Fruit fly (Drosophila melanogaster) whole organism, embryonic: ENCODE results near the gene CG7766.

Source experiments
- Ada2b ChIP-seq: fragments of 200-800 bp; sonication (Bioruptor generic); IDR thresholded peaks from 2 replicates; pipeline ENCODE4 v1.3.6; 2022; ENCODE audit warnings: missing biosample characterization, missing genetic modification characterization
- Asciz ChIP-seq: fragments of 200-800 bp; sonication (Bioruptor generic); optimal IDR thresholded peaks from 2 replicates; lab custom pipeline; 2017; ENCODE audit warnings: missing biosample characterization, mild to moderate bottlenecking, missing genetic modification characterization, missing genetic modification reagents
- CG11456 ChIP-seq: fragments of 200-800 bp; sonication (Bioruptor generic); IDR thresholded peaks from 3 replicates; pipeline ENCODE4 v1.3.6; 2022; ENCODE audit warnings: missing biosample characterization, missing genetic modification characterization
- CG11504 ChIP-seq: fragments of 200-800 bp; sonication (Bioruptor generic); optimal IDR thresholded peaks from 3 replicates; lab custom pipeline; 2019; ENCODE audit warnings: missing biosample characterization, mild to moderate bottlenecking, missing genetic modification characterization, moderate library complexity
- CG12942 ChIP-seq: fragments of 200-800 bp; sonication (Bioruptor generic); optimal IDR thresholded peaks from 3 replicates; lab custom pipeline; 2016; ENCODE audit warnings: missing biosample characterization, missing genetic modification characterization
- CG1529 ChIP-seq: fragments of 200-800 bp; sonication (Bioruptor generic); optimal IDR thresholded peaks from 3 replicates; lab custom pipeline; 2018; ENCODE audit warnings: missing biosample characterization, missing genetic modification characterization
- CG15601 ChIP-seq: fragments of 200-800 bp; sonication (Bioruptor generic); optimal IDR thresholded peaks from 3 replicates; lab custom pipeline; 2019; ENCODE audit warnings: missing biosample characterization, mild to moderate bottlenecking, missing genetic modification characterization, moderate library complexity
- CG1603 ChIP-seq: fragments of 200-800 bp; sonication (Bioruptor generic); optimal IDR thresholded peaks from 2 replicates; lab custom pipeline; 2019; ENCODE audit warnings: missing biosample characterization, mild to moderate bottlenecking, missing genetic modification characterization, moderate library complexity
- CG17802 ChIP-seq: fragments of 200-800 bp; sonication (Bioruptor generic); optimal IDR thresholded peaks from 2 replicates; lab custom pipeline; 2018; ENCODE audit warnings: missing biosample characterization, mild to moderate bottlenecking, missing genetic modification characterization, moderate library complexity
- CG17829 ChIP-seq: fragments of 200-800 bp; optimal IDR thresholded peaks from 2 replicates; lab custom pipeline; 2019; ENCODE audit warnings: missing biosample characterization, mild to moderate bottlenecking, missing genetic modification characterization, moderate library complexity
- CG18764 ChIP-seq: fragments of 200-800 bp; sonication (Bioruptor generic); optimal IDR thresholded peaks from 3 replicates; lab custom pipeline; 2016; ENCODE audit warnings: missing biosample characterization, missing genetic modification characterization
- CG2678 ChIP-seq: fragments of 200-800 bp; sonication (Bioruptor generic); optimal IDR thresholded peaks from 3 replicates; lab custom pipeline; 2019; ENCODE audit warnings: missing biosample characterization, mild to moderate bottlenecking, missing genetic modification characterization, moderate library complexity
- CG33213 ChIP-seq: fragments of 200-800 bp; sonication (Bioruptor generic); optimal IDR thresholded peaks from 3 replicates; lab custom pipeline; 2016; ENCODE audit warnings: missing biosample characterization, missing genetic modification characterization
- CG42726 ChIP-seq: fragments of 200-800 bp; sonication (Bioruptor generic); IDR thresholded peaks from 2 replicates; pipeline ENCODE4 v1.3.6; 2022; ENCODE audit warnings: missing biosample characterization, missing genetic modification characterization; ENCODE audit not compliant: partially characterized antibody
- CG8290 ChIP-seq, 3 experiments: fragments of 200-800 bp; sonication (Bioruptor generic); optimal IDR thresholded peaks; 2 replicates each; lab custom pipeline; 2016 to 2019; ENCODE audit warnings: missing biosample characterization in 3 of 3, missing genetic modification characterization in 3 of 3, mild to moderate bottlenecking in 2 of 3, moderate library complexity in 1 of 3
- D19B ChIP-seq: fragments of 200-800 bp; sonication (Bioruptor generic); optimal IDR thresholded peaks from 2 replicates; lab custom pipeline; 2017; ENCODE audit warnings: missing biosample characterization, mild to moderate bottlenecking, missing genetic modification characterization
- Dbx ChIP-seq: fragments of 200-800 bp; sonication (Bioruptor generic); IDR thresholded peaks from 3 replicates; pipeline ENCODE4 v1.3.6; 2022; ENCODE audit warnings: missing biosample characterization, missing genetic modification characterization
- Doc3 ChIP-seq: fragments of 200-800 bp; sonication (Bioruptor generic); IDR thresholded peaks from 3 replicates; pipeline ENCODE4 v1.3.6; 2022; ENCODE audit warnings: missing biosample characterization, missing genetic modification characterization; ENCODE audit not compliant: partially characterized antibody
- HmgZ ChIP-seq: fragments of 200-800 bp; sonication (Bioruptor generic); optimal IDR thresholded peaks from 2 replicates; lab custom pipeline; 2018; ENCODE audit warnings: missing biosample characterization, mild to moderate bottlenecking, missing genetic modification characterization
- Ssrp ChIP-seq: fragments of 200-800 bp; sonication (Bioruptor generic); optimal IDR thresholded peaks from 2 replicates; lab custom pipeline; 2018; ENCODE audit warnings: missing biosample characterization, mild to moderate bottlenecking, missing genetic modification characterization, moderate library complexity
- ac ChIP-seq: fragments of 200-800 bp; sonication (Bioruptor generic); optimal IDR thresholded peaks from 3 replicates; lab custom pipeline; 2017; ENCODE audit warnings: missing biosample characterization, mild to moderate bottlenecking, missing genetic modification characterization
- al ChIP-seq: fragments of 200-800 bp; sonication (Bioruptor generic); IDR thresholded peaks from 2 replicates; pipeline ENCODE4 v1.3.6; 2022; ENCODE audit warnings: missing biosample characterization, missing genetic modification characterization
- amos ChIP-seq: fragments of 200-800 bp; sonication (Bioruptor generic); IDR thresholded peaks from 2 replicates; pipeline ENCODE4 v1.3.6; 2022; ENCODE audit warnings: missing biosample characterization, missing genetic modification characterization; ENCODE audit not compliant: partially characterized antibody
- ara ChIP-seq: fragments of 200-800 bp; sonication (Bioruptor generic); IDR thresholded peaks from 2 replicates; pipeline ENCODE4 v1.3.6; 2022; ENCODE audit warnings: missing biosample characterization, missing genetic modification characterization
- ase ChIP-seq: fragments of 200-800 bp; sonication (Bioruptor generic); IDR thresholded peaks from 3 replicates; pipeline ENCODE4 v1.3.6; 2022; ENCODE audit warnings: missing biosample characterization, missing genetic modification characterization
- ash1 ChIP-seq: fragments of 200-800 bp; sonication (Bioruptor generic); optimal IDR thresholded peaks from 2 replicates; lab custom pipeline; 2018; ENCODE audit warnings: missing biosample characterization, mild to moderate bottlenecking, missing genetic modification characterization
- az2 ChIP-seq: fragments of 200-800 bp; sonication (Bioruptor generic); optimal IDR thresholded peaks from 3 replicates; lab custom pipeline; 2016; ENCODE audit warnings: missing biosample characterization, missing genetic modification characterization
- chinmo ChIP-seq: fragments of 200-800 bp; sonication (Bioruptor generic); IDR thresholded peaks from 4 replicates; pipeline ENCODE4 v1.3.6; 2022; ENCODE audit warnings: missing biosample characterization, missing genetic modification characterization; ENCODE audit not compliant: partially characterized antibody
- chn ChIP-seq: fragments of 200-800 bp; sonication (Bioruptor generic); optimal IDR thresholded peaks from 2 replicates; lab custom pipeline; 2016; ENCODE audit warnings: missing biosample characterization, missing genetic modification characterization
- cwo ChIP-seq: fragments of 200-800 bp; sonication (Bioruptor generic); optimal IDR thresholded peaks from 3 replicates; lab custom pipeline; 2017; ENCODE audit warnings: missing biosample characterization, missing genetic modification characterization, mild to moderate bottlenecking, moderate library complexity, missing genetic modification reagents
- da ChIP-seq: fragments of 200-800 bp; sonication (Bioruptor generic); optimal IDR thresholded peaks from 2 replicates; lab custom pipeline; 2016; ENCODE audit warnings: missing biosample characterization, missing genetic modification characterization
- gem ChIP-seq: fragments of 200-800 bp; sonication (Bioruptor generic); optimal IDR thresholded peaks from 2 replicates; lab custom pipeline; 2019; ENCODE audit warnings: missing biosample characterization, mild to moderate bottlenecking, missing genetic modification characterization, moderate library complexity
- ham ChIP-seq: fragments of 200-800 bp; sonication (Bioruptor generic); IDR thresholded peaks from 2 replicates; pipeline ENCODE4 v1.3.6; 2022; ENCODE audit warnings: missing biosample characterization, missing genetic modification characterization
- klu ChIP-seq: fragments of 200-800 bp; sonication (Bioruptor generic); IDR thresholded peaks from 2 replicates; pipeline ENCODE4 v1.3.6; 2022; ENCODE audit warnings: missing biosample characterization, missing genetic modification characterization
- lola ChIP-seq, 3 experiments: fragments of >200 bp in 2 of 3; fragments of 200-800 bp in 1 of 3; sonication (Bioruptor generic) in 1 of 3; optimal IDR thresholded peaks; 2 replicates each; lab custom pipeline; 2017 to 2019; ENCODE audit warnings: missing biosample characterization in 3 of 3, missing genetic modification characterization in 3 of 3, mild to moderate bottlenecking in 1 of 3, moderate library complexity in 1 of 3
- mam ChIP-seq: fragments of 200-800 bp; sonication (Bioruptor generic); optimal IDR thresholded peaks from 3 replicates; lab custom pipeline; 2016; ENCODE audit warnings: missing biosample characterization, missing genetic modification characterization
- onecut ChIP-seq: fragments of 200-800 bp; sonication (Bioruptor generic); IDR thresholded peaks from 2 replicates; pipeline ENCODE4 v1.3.6; 2022; ENCODE audit warnings: missing biosample characterization, missing genetic modification characterization
- pnt ChIP-seq: fragments of 200-800 bp; sonication (Bioruptor generic); optimal IDR thresholded peaks from 3 replicates; lab custom pipeline; 2016; ENCODE audit warnings: missing biosample characterization, missing genetic modification characterization
- prd ChIP-seq, 3 experiments: fragments of >200 bp in 2 of 3; fragments of 200-800 bp in 1 of 3; sonication (Bioruptor generic) in 1 of 3; optimal IDR thresholded peaks in 2 of 3; IDR thresholded peaks in 1 of 3; 2 replicates in 2 of 3; 3 replicates in 1 of 3; pipeline versions ENCODE4 v1.3.6 to Lab custom; 2017 to 2022; ENCODE audit warnings: missing biosample characterization in 1 of 3, missing genetic modification characterization in 1 of 3
- ro ChIP-seq: fragments of 200-800 bp; sonication (Bioruptor generic); IDR thresholded peaks from 2 replicates; pipeline ENCODE4 v1.3.6; 2022; ENCODE audit warnings: missing biosample characterization, missing genetic modification characterization
- run ChIP-seq: fragments of 200-800 bp; sonication (Bioruptor generic); optimal IDR thresholded peaks from 3 replicates; lab custom pipeline; 2018; ENCODE audit warnings: missing biosample characterization, mild to moderate bottlenecking, missing genetic modification characterization
- sima ChIP-seq: fragments of 200-800 bp; sonication (Bioruptor generic); optimal IDR thresholded peaks from 2 replicates; lab custom pipeline; 2016; ENCODE audit warnings: missing biosample characterization, missing genetic modification characterization
- slp2 ChIP-seq: fragments of 200-800 bp; sonication (Bioruptor generic); optimal IDR thresholded peaks from 2 replicates; lab custom pipeline; 2016; ENCODE audit warnings: missing biosample characterization, missing genetic modification characterization
- ttk ChIP-seq: fragments of 200-800 bp; sonication (Bioruptor generic); IDR thresholded peaks from 2 replicates; pipeline ENCODE4 v2.1.2; 2022; ENCODE audit warnings: missing biosample characterization, missing genetic modification characterization
- tup ChIP-seq: fragments of 200-800 bp; sonication (Bioruptor generic); optimal IDR thresholded peaks from 2 replicates; lab custom pipeline; 2016; ENCODE audit warnings: missing biosample characterization, mild to moderate bottlenecking, missing genetic modification characterization, moderate library complexity
- tx ChIP-seq: fragments of 200-800 bp; sonication (Bioruptor generic); optimal IDR thresholded peaks from 2 replicates; lab custom pipeline; 2016; ENCODE audit warnings: missing biosample characterization, missing genetic modification characterization
- vnd ChIP-seq: fragments of 200-800 bp; sonication (Bioruptor generic); IDR thresholded peaks from 3 replicates; pipeline ENCODE4 v1.3.6; 2022; ENCODE audit warnings: missing biosample characterization, missing genetic modification characterization; ENCODE audit not compliant: partially characterized antibody

Gene CG7766

DNA sequence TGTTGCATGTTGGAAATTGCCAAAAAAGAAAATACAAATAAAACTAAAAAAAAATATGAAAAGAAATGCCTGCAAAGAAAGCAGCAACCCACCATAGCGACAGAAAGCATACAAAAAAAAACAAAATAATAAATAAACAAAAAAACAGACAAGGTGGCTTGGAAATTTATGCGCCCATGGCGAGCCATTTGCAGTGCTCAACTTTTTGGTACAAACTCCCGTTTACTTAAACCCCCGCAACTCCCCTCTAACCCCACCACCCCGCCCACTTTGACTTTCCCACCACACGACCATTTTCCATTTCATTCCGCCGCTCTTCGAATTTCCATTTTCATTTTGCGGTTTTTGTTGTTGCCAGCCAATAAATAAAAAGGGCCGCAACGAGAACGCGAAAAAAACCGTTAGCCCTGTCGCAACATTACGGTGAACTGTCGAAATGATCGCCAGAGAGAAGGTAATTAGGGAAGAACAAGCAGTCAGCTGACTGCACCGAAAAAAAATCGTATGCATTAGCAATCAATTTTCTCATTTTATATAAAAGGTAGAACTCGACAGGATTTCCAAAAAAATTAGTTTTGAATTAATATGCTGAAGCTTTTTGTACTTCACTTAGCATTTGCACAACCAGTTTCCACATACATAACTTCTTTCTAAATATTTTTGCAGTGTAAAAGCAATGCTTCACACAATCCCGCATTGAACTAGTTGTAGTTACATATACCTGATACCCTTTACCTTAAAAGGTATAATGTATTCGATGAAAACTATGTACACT, 33.4 kb upstream of the CG7766 start (continued):
- TF ChIP-seq sima, result no peak
- peak; percentile 12 for TF ChIP-seq CG12942 (GFP tag; lab: Kevin White, UChicago)
- peak; percentile 23 for TF ChIP-seq CG33213 (GFP tag; lab: Kevin White, UChicago)
- peak; percentile 25 for TF ChIP-seq run (tag; lab: Kevin White, UChicago)
- TF ChIP-seq CG1529 (GFP tag; lab: Kevin White, UChicago), result peak; percentile 33
- TF ChIP-seq chinmo (GFP tag; lab: Robert Waterston, UW), result no peak
- peak; percentile 33 for TF ChIP-seq mam
- TF ChIP-seq CG15601 (tag; lab: Kevin White, UChicago), result no peak
- no peak for TF ChIP-seq CG8290 (GFP tag; optimal IDR thresholded peaks at IDR 0.05; lab: Kevin White, UChicago)
- TF ChIP-seq CG8290 (tag; optimal IDR thresholded peaks at IDR 0.05; lab: Kevin White, UChicago), result no peak
- TF ChIP-seq Asciz (GFP tag; lab: Kevin White, UChicago), result peak; percentile 10
- TF ChIP-seq da, result no peak
- peak; percentile 50 for TF ChIP-seq Ada2b (GFP tag; lab: Robert Waterston, UW)
- peak; percentile 31 for TF ChIP-seq CG17829 (tag; lab: Kevin White, UChicago)
- no peak for TF ChIP-seq ash1 (GFP tag; lab: Kevin White, UChicago)
- no peak for TF ChIP-seq Dbx (GFP tag; lab: Robert Waterston, UW)
- peak; percentile 54 for TF ChIP-seq az2 (GFP tag; lab: Kevin White, UChicago)
- TF ChIP-seq amos (GFP tag; lab: Robert Waterston, UW), result no peak
- no peak for TF ChIP-seq cwo (GFP tag; lab: Kevin White, UChicago)
- no peak for TF ChIP-seq ro (GFP tag; lab: Robert Waterston, UW)
- TF ChIP-seq lola (GFP tag; optimal IDR thresholded peaks at IDR 0.05; lab: Kevin White, UChicago), result peak in 1 of 3 experiments; percentile 41
- peak; percentile 36 for TF ChIP-seq slp2 (GFP tag; lab: Kevin White, UChicago)
- TF ChIP-seq al (GFP tag; lab: Robert Waterston, UW), result no peak
- TF ChIP-seq ttk, result 0 out of 2 replicates have a peak, but pooled peaks have one; percentile 46
- no peak for TF ChIP-seq vnd (GFP tag; lab: Robert Waterston, UW)
- peak; percentile 14 for TF ChIP-seq CG17802 (tag; lab: Kevin White, UChicago)
- peak; percentile 9 for TF ChIP-seq CG18764 (GFP tag; lab: Kevin White, UChicago)
- no peak for TF ChIP-seq Doc3
- TF ChIP-seq HmgZ (tag; lab: Kevin White, UChicago), result no peak
- TF ChIP-seq CG42726 (GFP tag; lab: Robert Waterston, UW), result no peak
- 0 out of 3 replicates have a peak, but pooled peaks have one; percentile 24 for TF ChIP-seq ase (GFP tag; lab: Robert Waterston, UW)
- no peak for TF ChIP-seq ham
- peak; percentile 2 for TF ChIP-seq tup (GFP tag; lab: Kevin White, UChicago)
- TF ChIP-seq gem (tag; lab: Kevin White, UChicago), result peak; percentile 79
- 0 out of 3 replicates have a peak, but pooled peaks have one; percentile 39 for TF ChIP-seq CG11456 (GFP tag; lab: Robert Waterston, UW)
- TF ChIP-seq klu, result no peak
- TF ChIP-seq CG11504, result peak; percentile 79
- no peak for TF ChIP-seq ara (GFP tag; lab: Robert Waterston, UW)
- peak; percentile 31; the same call in 1 of the 2 replicates for TF ChIP-seq onecut
- TF ChIP-seq tx (GFP tag; lab: Kevin White, UChicago), result peak; percentile 33
- TF ChIP-seq CG2678 (tag; lab: Kevin White, UChicago), result peak; percentile 63
- peak; percentile 3 for TF ChIP-seq chn (GFP tag; lab: Kevin White, UChicago)
- no peak for TF ChIP-seq ac (GFP tag; lab: Kevin White, UChicago)
- peak; percentile 65 for TF ChIP-seq Ssrp (tag; lab: Kevin White, UChicago)
- TF ChIP-seq D19B (GFP tag; lab: Kevin White, UChicago), result no peak
- peak; percentile 37 for TF ChIP-seq pnt (GFP tag; lab: Kevin White, UChicago)
- peak; percentile 55 for TF ChIP-seq CG1603
- no peak for TF ChIP-seq prd (optimal IDR thresholded peaks at IDR 0.05; lab: Kevin White, UChicago)
- TF ChIP-seq prd (GFP tag; IDR thresholded peaks at IDR 0.05; lab: Robert Waterston, UW), result peak; percentile 69
